Fruit fly (Drosophila melanogaster) whole organism, prepupa: Measurements from ENCODE around the gene Snoo.
A peak's percentile ranks its signal among the peaks of the same experiment; 100 is the strongest.
"Not testable (repeated sequence)": the region's sequence is repeated elsewhere in the genome, so short reads cannot be mapped to it uniquely, and the experiment has no call there.

ENCODE experiments used
- Blimp-1 ChIP-seq: fragments of 200-800 bp; sonication (Bioruptor generic); optimal IDR thresholded peaks from 3 replicates; lab custom pipeline; 2017; ENCODE audit warnings: missing biosample characterization, missing genetic modification characterization, mild to moderate bottlenecking, moderate library complexity, missing genetic modification reagents
- CG10669 ChIP-seq: fragments of 200-800 bp; sonication (Bioruptor generic); optimal IDR thresholded peaks from 3 replicates; lab custom pipeline; 2018; ENCODE audit warnings: missing biosample characterization, mild to moderate bottlenecking, missing genetic modification characterization, moderate library complexity
- CG11762 ChIP-seq: fragments of 200-800 bp; sonication (Bioruptor generic); optimal IDR thresholded peaks from 3 replicates; lab custom pipeline; 2016; ENCODE audit warnings: missing biosample characterization, missing genetic modification characterization; ENCODE audit not compliant: insufficient read depth
- CG15336 ChIP-seq: fragments of 200-800 bp; sonication (Bioruptor generic); IDR thresholded peaks from 2 replicates; pipeline ENCODE4 v1.3.6; 2022; ENCODE audit warnings: missing biosample characterization, missing genetic modification characterization
- CG16779 ChIP-seq: fragments of 200-800 bp; sonication (Bioruptor generic); optimal IDR thresholded peaks from 3 replicates; lab custom pipeline; 2017; ENCODE audit warnings: missing biosample characterization, mild to moderate bottlenecking, missing genetic modification characterization
- CG3032 ChIP-seq: fragments of 200-800 bp; optimal IDR thresholded peaks from 2 replicates; lab custom pipeline; 2019; ENCODE audit warnings: missing biosample characterization, mild to moderate bottlenecking, missing genetic modification characterization, moderate library complexity
- CG31627 ChIP-seq: fragments of 200-800 bp; sonication (Bioruptor generic); optimal IDR thresholded peaks from 3 replicates; lab custom pipeline; 2016; ENCODE audit warnings: missing biosample characterization, missing genetic modification characterization
- CG3919 ChIP-seq: fragments of 200-800 bp; sonication (Bioruptor generic); optimal IDR thresholded peaks from 3 replicates; lab custom pipeline; 2016; ENCODE audit warnings: missing biosample characterization, missing genetic modification characterization
- CG4318 ChIP-seq: fragments of 200-800 bp; sonication (Bioruptor generic); optimal IDR thresholded peaks from 3 replicates; lab custom pipeline; 2017; ENCODE audit warnings: missing biosample characterization, mild to moderate bottlenecking, missing genetic modification characterization
- CG6792 ChIP-seq: fragments of 200-800 bp; sonication (Bioruptor generic); optimal IDR thresholded peaks from 3 replicates; lab custom pipeline; 2016; ENCODE audit warnings: missing biosample characterization, missing genetic modification characterization
- CG6854 ChIP-seq: fragments of 200-800 bp; sonication (Bioruptor generic); optimal IDR thresholded peaks from 2 replicates; lab custom pipeline; 2017; ENCODE audit warnings: missing biosample characterization, mild to moderate bottlenecking, missing genetic modification characterization
- CG7368 ChIP-seq: fragments of 200-800 bp; sonication (Bioruptor generic); optimal IDR thresholded peaks from 3 replicates; lab custom pipeline; 2016; ENCODE audit warnings: missing biosample characterization, missing genetic modification characterization
- CG8119 ChIP-seq: fragments of 200-800 bp; sonication (Bioruptor generic); IDR thresholded peaks from 3 replicates; pipeline ENCODE4 v1.3.6; 2022; ENCODE audit warnings: missing biosample characterization, missing genetic modification characterization
- CG8319 ChIP-seq: fragments of 200-800 bp; sonication (Bioruptor generic); optimal IDR thresholded peaks from 3 replicates; lab custom pipeline; 2016; ENCODE audit warnings: missing biosample characterization, missing genetic modification characterization
- CG8632 ChIP-seq: fragments of 200-800 bp; sonication (Bioruptor generic); optimal IDR thresholded peaks from 3 replicates; lab custom pipeline; 2016; ENCODE audit warnings: missing biosample characterization, missing genetic modification characterization
- CG9139 ChIP-seq: fragments of 200-800 bp; sonication (Bioruptor generic); optimal IDR thresholded peaks from 3 replicates; lab custom pipeline; 2017; ENCODE audit warnings: missing biosample characterization, mild to moderate bottlenecking, missing genetic modification characterization
- Eip78C ChIP-seq: fragments of 200-800 bp; sonication (Bioruptor generic); peaks from one replicate; lab custom pipeline; 2016; ENCODE audit warnings: missing biosample characterization, missing genetic modification characterization
- Ets21C ChIP-seq: fragments of 200-800 bp; sonication (Bioruptor generic); optimal IDR thresholded peaks from 3 replicates; lab custom pipeline; 2016; ENCODE audit warnings: missing biosample characterization, missing genetic modification characterization
- Ets96B ChIP-seq: fragments of 200-800 bp; optimal IDR thresholded peaks from 2 replicates; lab custom pipeline; 2019; ENCODE audit warnings: missing biosample characterization, mild to moderate bottlenecking, missing genetic modification characterization, moderate library complexity
- Hr38 ChIP-seq: sonication (Bioruptor generic); optimal IDR thresholded peaks from 2 replicates; lab custom pipeline; 2016; ENCODE audit warnings: missing biosample characterization, missing genetic modification characterization
- Hr39 ChIP-seq: fragments of 200-800 bp; sonication (Bioruptor generic); optimal IDR thresholded peaks from 2 replicates; lab custom pipeline; 2016; ENCODE audit warnings: missing biosample characterization, missing genetic modification characterization
- Hr4 ChIP-seq: fragments of 200-800 bp; sonication (Bioruptor generic); optimal IDR thresholded peaks from 3 replicates; lab custom pipeline; 2016; ENCODE audit warnings: missing biosample characterization, missing genetic modification characterization
- Lpt ChIP-seq: fragments of 200-800 bp; sonication (Bioruptor generic); optimal IDR thresholded peaks from 3 replicates; lab custom pipeline; 2016; ENCODE audit warnings: missing biosample characterization, missing genetic modification characterization
- Met ChIP-seq: fragments of 200-800 bp; sonication (Bioruptor generic); optimal IDR thresholded peaks from 3 replicates; lab custom pipeline; 2016; ENCODE audit warnings: missing biosample characterization, missing genetic modification characterization
- Sox14 ChIP-seq: fragments of 200-800 bp; sonication (Bioruptor generic); optimal IDR thresholded peaks from 3 replicates; lab custom pipeline; 2016; ENCODE audit warnings: missing biosample characterization, missing genetic modification characterization
- acj6 ChIP-seq: fragments of 200-800 bp; sonication (Bioruptor generic); optimal IDR thresholded peaks from 3 replicates; lab custom pipeline; 2016; ENCODE audit warnings: missing biosample characterization, missing genetic modification characterization
- cyc ChIP-seq: fragments of 200-800 bp; sonication (Bioruptor generic); optimal IDR thresholded peaks from 3 replicates; lab custom pipeline; 2016; ENCODE audit warnings: missing biosample characterization, missing genetic modification characterization
- dac ChIP-seq: fragments of 200-800 bp; sonication (Bioruptor generic); optimal IDR thresholded peaks from 2 replicates; lab custom pipeline; 2017; ENCODE audit warnings: missing biosample characterization, mild to moderate bottlenecking, missing genetic modification characterization
- dsx ChIP-seq: fragments of 200-800 bp; optimal IDR thresholded peaks from 3 replicates; lab custom pipeline; 2019; ENCODE audit warnings: missing biosample characterization, mild to moderate bottlenecking, missing genetic modification characterization, moderate library complexity; ENCODE audit not compliant: poor library complexity, severe bottlenecking
- eg ChIP-seq: fragments of 200-800 bp; sonication (Bioruptor generic); IDR thresholded peaks from 3 replicates; pipeline ENCODE4 v1.3.6; 2022; ENCODE audit warnings: missing biosample characterization, missing genetic modification characterization
- fd85E ChIP-seq: fragments of 200-800 bp; sonication (Bioruptor generic); optimal IDR thresholded peaks from 3 replicates; lab custom pipeline; 2016; ENCODE audit warnings: missing biosample characterization, missing genetic modification characterization
- fkh ChIP-seq: fragments of 200-800 bp; sonication (Bioruptor generic); optimal IDR thresholded peaks from 3 replicates; lab custom pipeline; 2017; ENCODE audit warnings: missing biosample characterization, mild to moderate bottlenecking, missing genetic modification characterization, moderate library complexity
- lz ChIP-seq: fragments of 200-800 bp; sonication (Bioruptor generic); optimal IDR thresholded peaks from 3 replicates; lab custom pipeline; 2016; ENCODE audit warnings: missing biosample characterization, missing genetic modification characterization
- net ChIP-seq: fragments of 200-800 bp; sonication (Bioruptor generic); optimal IDR thresholded peaks from 3 replicates; lab custom pipeline; 2016; ENCODE audit warnings: missing biosample characterization, missing genetic modification characterization
- ss ChIP-seq, 2 experiments: fragments of 200-800 bp; sonication (Bioruptor generic); optimal IDR thresholded peaks; 2 replicates in 1 of 2; 3 replicates in 1 of 2; lab custom pipeline; 2017 to 2018; ENCODE audit warnings: mild to moderate bottlenecking in 2 of 2, missing biosample characterization in 2 of 2, missing genetic modification characterization in 2 of 2, moderate library complexity in 1 of 2
- svp ChIP-seq: fragments of 200-800 bp; sonication (Bioruptor generic); peaks from one replicate; lab custom pipeline; 2016; ENCODE audit warnings: missing biosample characterization, missing genetic modification characterization
- topi ChIP-seq: fragments of 200-800 bp; sonication (Bioruptor generic); optimal IDR thresholded peaks from 3 replicates; lab custom pipeline; 2016; ENCODE audit warnings: missing biosample characterization, missing genetic modification characterization
- vri ChIP-seq: fragments of 200-800 bp; sonication (Bioruptor generic); optimal IDR thresholded peaks from 3 replicates; lab custom pipeline; 2016; ENCODE audit warnings: missing biosample characterization, mild to moderate bottlenecking, missing genetic modification characterization

Snoo gene

DNA sequence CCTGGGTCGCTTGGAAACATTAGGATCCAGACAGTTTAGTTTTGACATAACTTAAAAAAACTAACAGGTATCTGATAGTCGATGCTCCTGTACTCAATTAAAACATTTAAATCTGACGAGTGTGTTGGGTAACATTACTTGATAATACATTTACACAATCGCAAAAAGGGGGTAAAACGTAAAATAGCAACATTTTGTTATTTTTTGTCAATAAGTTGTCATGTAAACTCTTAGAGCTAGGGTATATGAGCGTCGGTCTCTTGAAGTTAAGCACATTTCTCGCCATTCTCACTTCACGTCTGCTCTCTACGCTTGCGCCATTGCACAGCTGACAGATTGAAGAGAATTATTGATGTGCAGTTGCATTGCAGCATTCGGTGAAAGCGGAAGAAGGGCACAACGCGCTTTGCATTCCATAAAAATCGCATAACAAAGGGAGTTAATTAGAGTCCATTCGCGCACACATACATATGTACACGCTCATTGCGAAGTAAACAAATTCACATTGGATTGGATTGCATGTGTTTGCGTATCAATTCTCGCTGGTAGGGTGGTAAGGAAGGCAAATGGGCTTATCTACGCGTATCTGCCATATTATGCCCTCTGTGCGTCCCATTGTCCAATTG is 1.0 kb upstream of the Snoo start (continued):
- peak; percentile 71 for TF ChIP-seq topi (GFP tag; lab: Kevin White, UChicago)
- peak; percentile 32 for TF ChIP-seq CG9139 (GFP tag; lab: Kevin White, UChicago)
- TF ChIP-seq Sox14 (GFP tag; lab: Kevin White, UChicago), result peak; percentile 73
- TF ChIP-seq Lpt, result peak; percentile 43
- TF ChIP-seq Eip78C (GFP tag; lab: Kevin White, UChicago), result peak; percentile 93
- peak; percentile 68 for TF ChIP-seq Hr4 (GFP tag; lab: Kevin White, UChicago)
- peak; percentile 67 for TF ChIP-seq cyc
- TF ChIP-seq Met (GFP tag; lab: Kevin White, UChicago), result peak; percentile 64
- peak; percentile 50 for TF ChIP-seq CG3032 (tag; lab: Kevin White, UChicago)
- peak; percentile 38 for TF ChIP-seq CG16779 (tag; lab: Kevin White, UChicago)
- peak; percentile 58 for TF ChIP-seq dsx (GFP tag; lab: Kevin White, UChicago)
- peak; percentile 67 for TF ChIP-seq CG3919 (GFP tag; lab: Kevin White, UChicago)
- TF ChIP-seq CG31627 (GFP tag; lab: Kevin White, UChicago), result peak; percentile 53
- peak; percentile 15 for TF ChIP-seq CG4318 (GFP tag; lab: Kevin White, UChicago)
- TF ChIP-seq CG7368 (GFP tag; lab: Kevin White, UChicago), result peak; percentile 45
- peak; percentile 60; the same call in 1 of the 3 replicates for TF ChIP-seq CG8119 (GFP tag; lab: Robert Waterston, UW)
- TF ChIP-seq vri, result peak; percentile 83
- peak; percentile 69 for TF ChIP-seq CG6792
- peak; percentile 60 for TF ChIP-seq CG10669
- TF ChIP-seq lz, result peak; percentile 49
- peak; percentile 53 for TF ChIP-seq Ets96B (tag; lab: Kevin White, UChicago)
- TF ChIP-seq acj6, result peak; percentile 64
- TF ChIP-seq CG15336 (GFP tag; lab: Robert Waterston, UW), result peak; percentile 65
- TF ChIP-seq CG11762 (GFP tag; lab: Kevin White, UChicago), result no peak
- peak; percentile 0 for TF ChIP-seq Blimp-1 (GFP tag; lab: Kevin White, UChicago)
- TF ChIP-seq CG6854, result peak; percentile 42
- peak; percentile 32 for TF ChIP-seq dac (GFP tag; lab: Kevin White, UChicago)
- peak; percentile 70 for TF ChIP-seq net (GFP tag; lab: Kevin White, UChicago)
- TF ChIP-seq Hr39 (GFP tag; lab: Kevin White, UChicago), result peak; percentile 44
- TF ChIP-seq fd85E, result peak; percentile 43
- TF ChIP-seq, all 60 proteins: peak for 53

- TF ChIP-seq CG6792; Hr38 (GFP tag; lab: Kevin White, UChicago); Ets21C (GFP tag; lab: Kevin White, UChicago): not testable (repeated sequence)
Observed at dm6 chr2L:7983646-7984045, 350 bp downstream of the Snoo start, which contains the start of gene CG7231. Gene CG7231 (plus strand): TSS chr2L:7983946.

DNA sequence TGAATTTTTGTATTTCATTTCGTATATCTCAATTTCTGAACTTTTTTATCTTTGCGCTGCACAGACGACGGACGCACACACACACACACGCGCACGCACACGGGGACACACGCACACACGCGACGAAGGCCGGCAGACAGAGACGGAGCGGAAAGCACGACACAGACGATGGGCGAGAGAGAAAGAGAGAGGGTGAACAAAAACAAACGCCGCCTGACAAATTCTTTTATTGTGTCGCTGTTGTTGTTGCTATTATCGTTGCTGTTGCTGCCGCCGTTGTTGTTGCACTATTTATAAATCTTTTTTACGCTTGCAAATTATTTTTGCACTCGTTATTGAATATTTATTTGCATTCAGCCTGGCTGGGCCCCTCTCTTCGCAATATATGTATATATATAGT is 7.3 kb downstream of the Snoo start:
- TF ChIP-seq CG8632 (no peak), Eip78C (GFP tag; lab: Kevin White, UChicago) (peak; percentile 24), dsx (GFP tag; lab: Kevin White, UChicago) (peak; percentile 11), eg (GFP tag; lab: Robert Waterston, UW) (peak; percentile 45; the same call in 1 of the 3 replicates), net (GFP tag; lab: Kevin White, UChicago) (no peak), CG15336 (GFP tag; lab: Robert Waterston, UW) (no peak), CG8319 (GFP tag; lab: Kevin White, UChicago) (no peak), svp (peak; percentile 31), Hr38 (GFP tag; lab: Kevin White, UChicago) (no peak), ss (GFP tag; optimal IDR thresholded peaks at IDR 0.05; lab: Kevin White, UChicago) (peak; percentile 9 to 63), CG6792 (no peak), dac (GFP tag; lab: Kevin White, UChicago) (no peak), CG8119 (GFP tag; lab: Robert Waterston, UW) (no peak), topi (GFP tag; lab: Kevin White, UChicago) (no peak), fkh (GFP tag; lab: Kevin White, UChicago) (peak; percentile 19), Sox14 (GFP tag; lab: Kevin White, UChicago) (peak; percentile 52), CG4318 (GFP tag; lab: Kevin White, UChicago) (no peak)
